Worm (Caenorhabditis elegans) whole organism, L2 larva: ENCODE results near the gene Y105C5B.11.
A peak's percentile ranks its signal among the peaks of the same experiment; 100 is the strongest.

ENCODE experiments used
- C34F6.9 ChIP-seq: fragments of 150-350 bp; optimal IDR thresholded peaks from 2 replicates; lab custom pipeline; 2014; ENCODE audit warnings: missing biosample characterization, missing genetic modification characterization
- F13H6.1 ChIP-seq: sonication (generic microtip); optimal IDR thresholded peaks from 2 replicates; lab custom pipeline; 2016; ENCODE audit warnings: missing genetic modification characterization, missing compliant biosample characterization
- R02D3.7 ChIP-seq: fragments of 150-350 bp; optimal IDR thresholded peaks from 2 replicates; lab custom pipeline; 2014; ENCODE audit warnings: missing biosample characterization, missing genetic modification characterization
- ZK546.5 ChIP-seq: sonication (generic microtip); optimal IDR thresholded peaks from 2 replicates; lab custom pipeline; 2017; ENCODE audit warnings: missing biosample characterization, missing genetic modification characterization
- alr-1 ChIP-seq: fragments of 150-350 bp; optimal IDR thresholded peaks from 2 replicates; lab custom pipeline; 2014; ENCODE audit warnings: missing biosample characterization, missing genetic modification characterization
- aly-2 ChIP-seq: fragments of 150-350 bp; optimal IDR thresholded peaks from 2 replicates; lab custom pipeline; 2014; ENCODE audit warnings: missing biosample characterization, missing genetic modification characterization
- ama-1 ChIP-seq: fragments of 150-350 bp; optimal IDR thresholded peaks from 2 replicates; lab custom pipeline; 2018; ENCODE audit warnings: inconsistent platforms
- blmp-1 ChIP-seq: sonication (generic microtip); optimal IDR thresholded peaks from 2 replicates; lab custom pipeline; 2017; ENCODE audit warnings: missing genetic modification characterization, mild to moderate bottlenecking, missing compliant biosample characterization, antibody characterized with exemption, moderate library complexity; ENCODE audit not compliant: insufficient read depth
- ceh-16 ChIP-seq: fragments of 150-350 bp; optimal IDR thresholded peaks from 2 replicates; lab custom pipeline; 2014; ENCODE audit warnings: missing biosample characterization, missing genetic modification characterization
- ceh-82 ChIP-seq: fragments of 150-350 bp; optimal IDR thresholded peaks from 2 replicates; lab custom pipeline; 2014; ENCODE audit warnings: missing biosample characterization, missing genetic modification characterization
- crh-2 ChIP-seq: sonication (generic microtip); optimal IDR thresholded peaks from 2 replicates; lab custom pipeline; 2017; ENCODE audit warnings: missing biosample characterization, missing genetic modification characterization
- dmd-4 ChIP-seq: sonication (generic microtip); optimal IDR thresholded peaks from 2 replicates; lab custom pipeline; 2017; ENCODE audit warnings: missing biosample characterization, missing genetic modification characterization
- egl-27 ChIP-seq: sonication (generic microtip); optimal IDR thresholded peaks from 3 replicates; lab custom pipeline; 2017; ENCODE audit warnings: missing biosample characterization, missing genetic modification reagents, missing genetic modification characterization
- elt-1 ChIP-seq: fragments of 150-350 bp; optimal IDR thresholded peaks from 2 replicates; lab custom pipeline; 2014; ENCODE audit warnings: missing biosample characterization, missing genetic modification characterization
- elt-3 ChIP-seq: sonication (generic microtip); optimal IDR thresholded peaks from 2 replicates; lab custom pipeline; 2017; ENCODE audit warnings: missing biosample characterization, missing genetic modification characterization
- fos-1 ChIP-seq: fragments of 150-350 bp; optimal IDR thresholded peaks from 2 replicates; lab custom pipeline; 2014; ENCODE audit warnings: missing biosample characterization, missing genetic modification characterization
- gmeb-1 ChIP-seq: fragments of 150-350 bp; optimal IDR thresholded peaks from 2 replicates; lab custom pipeline; 2014; ENCODE audit warnings: missing biosample characterization, missing genetic modification characterization
- lin-11 ChIP-seq: fragments of 150-350 bp; sonication (generic microtip); optimal IDR thresholded peaks from 2 replicates; lab custom pipeline; 2014; ENCODE audit warnings: missing biosample characterization, missing genetic modification characterization, inconsistent platforms, mixed read lengths
- lin-13 ChIP-seq: fragments of 150-350 bp; optimal IDR thresholded peaks from 2 replicates; lab custom pipeline; 2014; ENCODE audit warnings: missing biosample characterization, missing genetic modification reagents, missing genetic modification characterization
- lin-39 ChIP-seq: fragments of 150-350 bp; optimal IDR thresholded peaks from 2 replicates; lab custom pipeline; 2014; ENCODE audit warnings: missing biosample characterization, missing genetic modification reagents, missing genetic modification characterization
- lsy-2 ChIP-seq, 2 experiments: fragments of 150-350 bp in 1 of 2; sonication (generic microtip) in 1 of 2; optimal IDR thresholded peaks; 2 replicates each; lab custom pipeline; 2014 to 2017; ENCODE audit warnings: missing biosample characterization in 2 of 2, missing genetic modification characterization in 2 of 2
- mab-5 ChIP-seq: fragments of 150-350 bp; optimal IDR thresholded peaks from 2 replicates; lab custom pipeline; 2014; ENCODE audit warnings: missing biosample characterization, missing genetic modification characterization
- mbf-1 ChIP-seq: sonication (generic microtip); optimal IDR thresholded peaks from 2 replicates; lab custom pipeline; 2017; ENCODE audit warnings: missing biosample characterization, missing genetic modification characterization
- mdl-1 ChIP-seq, 2 experiments: fragments of 150-350 bp in 1 of 2; sonication (generic microtip) in 1 of 2; optimal IDR thresholded peaks; 2 replicates each; lab custom pipeline; 2017; ENCODE audit warnings: missing biosample characterization in 2 of 2, missing genetic modification characterization in 2 of 2
- nhr-10 ChIP-seq: sonication (generic microtip); optimal IDR thresholded peaks from 2 replicates; lab custom pipeline; 2017; ENCODE audit warnings: missing biosample characterization, missing genetic modification characterization
- nhr-11 ChIP-seq: fragments of 150-350 bp; optimal IDR thresholded peaks from 2 replicates; lab custom pipeline; 2014; ENCODE audit warnings: missing biosample characterization, missing genetic modification characterization
- nhr-12 ChIP-seq: fragments of 150-350 bp; optimal IDR thresholded peaks from 2 replicates; lab custom pipeline; 2014; ENCODE audit warnings: missing biosample characterization, missing genetic modification characterization
- nhr-21 ChIP-seq: fragments of 150-350 bp; optimal IDR thresholded peaks from 2 replicates; lab custom pipeline; 2014; ENCODE audit warnings: missing biosample characterization, missing genetic modification characterization
- nhr-237 ChIP-seq: fragments of 150-350 bp; optimal IDR thresholded peaks from 2 replicates; lab custom pipeline; 2014; ENCODE audit warnings: missing biosample characterization, missing genetic modification characterization
- nhr-25 ChIP-seq: fragments of 150-350 bp; sonication (generic microtip); optimal IDR thresholded peaks from 3 replicates; lab custom pipeline; 2014; ENCODE audit warnings: missing biosample characterization, missing genetic modification characterization
- nhr-6 ChIP-seq: fragments of 150-350 bp; optimal IDR thresholded peaks from 2 replicates; lab custom pipeline; 2014; ENCODE audit warnings: missing biosample characterization, missing genetic modification characterization
- nhr-77 ChIP-seq: fragments of 150-350 bp; optimal IDR thresholded peaks from 2 replicates; lab custom pipeline; 2014; ENCODE audit warnings: missing biosample characterization, missing genetic modification characterization
- peb-1 ChIP-seq: fragments of 150-350 bp; optimal IDR thresholded peaks from 2 replicates; lab custom pipeline; 2014; ENCODE audit warnings: missing biosample characterization, missing genetic modification characterization
- sem-4 ChIP-seq: fragments of 150-350 bp; optimal IDR thresholded peaks from 2 replicates; lab custom pipeline; 2014; ENCODE audit warnings: missing biosample characterization, missing genetic modification reagents, missing genetic modification characterization
- skn-1 ChIP-seq: sonication (generic microtip); optimal IDR thresholded peaks from 2 replicates; lab custom pipeline; 2017; ENCODE audit warnings: missing biosample characterization, missing genetic modification characterization
- sma-3 ChIP-seq: sonication (generic microtip); optimal IDR thresholded peaks from 2 replicates; lab custom pipeline; 2016; ENCODE audit warnings: missing genetic modification reagents, missing genetic modification characterization, missing compliant biosample characterization
- sma-9 ChIP-seq, 2 experiments: fragments of 150-350 bp in 1 of 2; sonication (generic microtip) in 1 of 2; optimal IDR thresholded peaks; 2 replicates each; lab custom pipeline; 2014 to 2016; ENCODE audit warnings: missing genetic modification characterization in 2 of 2, mild to moderate bottlenecking in 1 of 2, missing biosample characterization in 1 of 2, missing compliant biosample characterization in 1 of 2, missing genetic modification reagents in 1 of 2, moderate library complexity in 1 of 2
- unc-39 ChIP-seq: fragments of 150-350 bp; optimal IDR thresholded peaks from 2 replicates; lab custom pipeline; 2014; ENCODE audit warnings: missing biosample characterization, missing genetic modification characterization
- unc-62 ChIP-seq: fragments of 150-350 bp; optimal IDR thresholded peaks from 2 replicates; lab custom pipeline; 2014; ENCODE audit warnings: missing biosample characterization, missing genetic modification reagents, missing genetic modification characterization
- zag-1 ChIP-seq: fragments of 150-350 bp; optimal IDR thresholded peaks from 2 replicates; lab custom pipeline; 2014; ENCODE audit warnings: missing biosample characterization, missing genetic modification characterization
- ztf-1 ChIP-seq: fragments of 200-800 bp; sonication (Bioruptor generic); conservative IDR thresholded peaks from 2 replicates; pipeline ENCODE4 v1.3.6; 2022; ENCODE audit warnings: missing genetic modification characterization, missing compliant biosample characterization

Y105C5B.11 gene

ce11 chrIV:15930281-15930680 is 11.0 kb downstream of the Y105C5B.11 start, which contains the start of gene Y105C5B.9:
Gene Y105C5B.9, plus strand, starts transcription at chrIV:15930581.
- TF ChIP-seq sma-3 (GFP tag; lab: Kevin White, UChicago) (no peak), nhr-77 (tag; lab: Kevin White, UChicago) (no peak), nhr-12 (no peak), lin-13 (GFP tag; lab: Kevin White, UChicago) (no peak), F13H6.1 (no peak), ZK546.5 (tag; lab: Kevin White, UChicago) (no peak), nhr-25 (tag; lab: Kevin White, UChicago) (no peak), nhr-237 (tag; lab: Kevin White, UChicago) (no peak), unc-62 (GFP tag; lab: Kevin White, UChicago) (no peak), nhr-6 (tag; lab: Kevin White, UChicago) (no peak), fos-1 (no peak), mbf-1 (tag; lab: Kevin White, UChicago) (no peak), nhr-10 (tag; lab: Kevin White, UChicago) (no peak), nhr-21 (tag; lab: Kevin White, UChicago) (no peak), ceh-82 (no peak)

- TF ChIP-seq C34F6.9 (tag; lab: Kevin White, UChicago) (no peak), fos-1 (peak; percentile 82), gmeb-1 (tag; lab: Kevin White, UChicago) (peak; percentile 39), crh-2 (peak; percentile 90), nhr-11 (tag; lab: Kevin White, UChicago) (no peak), elt-1 (tag; lab: Kevin White, UChicago) (no peak), skn-1 (tag; lab: Kevin White, UChicago) (peak; percentile 27), ceh-16 (no peak), sma-9 (GFP tag; optimal IDR thresholded peaks at IDR 0.05; lab: Kevin White, UChicago) (no peak), sma-9 (tag; optimal IDR thresholded peaks at IDR 0.05; lab: Kevin White, UChicago) (no peak)
Measured at ce11 chrIV:15929831-15930230, 11.5 kb downstream of the Y105C5B.11 start.

- TF ChIP-seq ztf-1 (GFP tag; lab: Robert Waterston, UW) (no peak), elt-3 (tag; lab: Kevin White, UChicago) (no peak), nhr-25 (tag; lab: Kevin White, UChicago) (no peak), zag-1 (no peak), fos-1 (no peak), ama-1 (lab: Kevin White, UChicago) (no peak), lsy-2 (tag; optimal IDR thresholded peaks at IDR 0.05; lab: Kevin White, UChicago) (no peak), alr-1 (tag; lab: Kevin White, UChicago) (no peak), peb-1 (no peak)
Measured at ce11 chrIV:15926746-15927145, 14.6 kb downstream of the Y105C5B.11 start, which contains the start of gene Y105C5B.8. Gene Y105C5B.8, minus strand, starts transcription at chrIV:15926846.

- TF ChIP-seq ama-1 (lab: Kevin White, UChicago), result no peak
- no peak for TF ChIP-seq mab-5 (tag; lab: Kevin White, UChicago)
- no peak for TF ChIP-seq nhr-77 (tag; lab: Kevin White, UChicago)
- no peak for TF ChIP-seq sem-4 (tag; lab: Kevin White, UChicago)
- no peak for TF ChIP-seq R02D3.7 (tag; lab: Kevin White, UChicago)
- TF ChIP-seq nhr-12, result no peak
- no peak for TF ChIP-seq dmd-4 (tag; lab: Kevin White, UChicago)
- no peak for TF ChIP-seq unc-39
- no peak for TF ChIP-seq blmp-1 (tag; lab: Kevin White, UChicago)
- no peak for TF ChIP-seq gmeb-1 (tag; lab: Kevin White, UChicago)
- TF ChIP-seq alr-1 (tag; lab: Kevin White, UChicago), result no peak
- no peak for TF ChIP-seq zag-1
- TF ChIP-seq egl-27, result no peak
- no peak for TF ChIP-seq lin-11 (tag; lab: Kevin White, UChicago)
- TF ChIP-seq nhr-11 (tag; lab: Kevin White, UChicago), result no peak
- no peak for TF ChIP-seq peb-1
- no peak for TF ChIP-seq aly-2
- TF ChIP-seq mdl-1 (tag; optimal IDR thresholded peaks at IDR 0.05; lab: Kevin White, UChicago), result no peak
- no peak for TF ChIP-seq fos-1
- no peak for TF ChIP-seq lin-39
Measured at ce11 chrIV:15923000-15923399, 18.3 kb downstream of the Y105C5B.11 start.
